Worm (Caenorhabditis elegans): ENCODE results near the gene slc-30A9.

Gene slc-30A9

DNA sequence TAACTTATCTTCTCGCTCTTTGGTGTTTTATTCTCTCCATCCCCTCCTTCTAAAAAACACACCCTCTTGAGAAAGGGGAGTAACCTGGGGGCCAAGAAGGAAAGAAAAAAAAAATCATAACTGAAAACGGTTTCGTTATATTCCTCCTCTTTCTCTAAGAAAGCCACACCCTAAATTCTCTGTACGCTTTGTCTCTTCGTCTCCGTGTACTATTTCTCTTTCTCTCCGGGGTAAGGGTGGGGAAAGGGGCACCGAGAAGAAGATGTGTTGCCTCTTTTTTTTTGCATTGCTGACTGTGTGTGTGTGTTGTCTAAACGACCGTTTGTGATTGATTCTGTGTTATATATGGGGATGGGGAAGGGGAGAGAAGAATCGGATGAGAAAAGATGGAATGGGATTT is 42.4 kb downstream of the slc-30A9 start:
- peak; percentile 32 for TF ChIP-seq sma-3 (GFP tag; optimal IDR thresholded peaks at IDR 0.05)
- no peak for TF ChIP-seq nhr-77 (tag; optimal IDR thresholded peaks at IDR 0.05)
- TF ChIP-seq fos-1 (tag; optimal IDR thresholded peaks at IDR 0.05) = peak; percentile 20
- peak; percentile 14 for TF ChIP-seq nhr-21 (tag; optimal IDR thresholded peaks at IDR 0.05)
- TF ChIP-seq Y55F3AM.14 (GFP tag; optimal IDR thresholded peaks at IDR 0.05) = no peak
- no peak for TF ChIP-seq aly-2 (tag; optimal IDR thresholded peaks at IDR 0.05)

DNA sequence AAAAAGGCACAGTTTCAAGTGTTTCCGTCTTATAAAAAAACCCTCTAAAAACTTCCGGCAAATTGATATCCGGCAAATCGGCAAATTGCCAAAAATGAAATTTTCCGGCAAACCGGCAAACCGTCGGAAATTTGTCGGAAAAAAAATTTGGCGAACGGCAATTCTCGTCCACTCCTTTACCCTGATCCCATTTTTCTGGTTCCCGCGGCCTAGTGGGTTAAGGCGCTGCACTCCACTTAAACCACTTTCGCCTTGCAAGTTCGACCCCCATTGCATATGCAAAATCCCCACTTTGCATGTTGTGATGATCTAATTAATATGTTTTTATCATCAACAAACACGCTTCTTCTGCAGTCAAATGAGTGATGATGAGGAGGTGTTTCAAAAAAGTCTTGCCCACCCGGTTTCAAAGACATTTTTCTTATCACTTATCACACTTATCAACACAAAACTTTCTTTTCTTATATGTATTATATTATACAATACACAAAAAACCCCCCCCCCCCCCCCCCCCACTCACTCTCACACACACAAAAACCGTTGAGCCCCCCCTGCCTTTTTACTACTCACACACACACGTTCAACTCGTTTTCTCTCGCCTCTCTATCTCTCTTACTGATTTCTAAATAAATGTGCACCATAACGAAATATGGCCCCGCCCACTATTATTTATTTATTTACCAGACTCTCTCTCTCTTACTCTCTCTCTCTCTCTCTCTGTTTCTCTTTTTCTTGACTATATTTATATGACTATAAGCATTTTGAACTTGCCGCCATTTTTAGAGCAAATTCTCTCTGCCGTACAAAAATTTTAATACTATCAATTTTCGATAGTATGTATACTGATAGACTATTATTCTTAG is 45.7 kb downstream of the slc-30A9 start:
- peak; percentile 32 for TF ChIP-seq F13H6.1 (tag; optimal IDR thresholded peaks at IDR 0.05)
- no peak for TF ChIP-seq nhr-77 (tag; optimal IDR thresholded peaks at IDR 0.05)

DNA sequence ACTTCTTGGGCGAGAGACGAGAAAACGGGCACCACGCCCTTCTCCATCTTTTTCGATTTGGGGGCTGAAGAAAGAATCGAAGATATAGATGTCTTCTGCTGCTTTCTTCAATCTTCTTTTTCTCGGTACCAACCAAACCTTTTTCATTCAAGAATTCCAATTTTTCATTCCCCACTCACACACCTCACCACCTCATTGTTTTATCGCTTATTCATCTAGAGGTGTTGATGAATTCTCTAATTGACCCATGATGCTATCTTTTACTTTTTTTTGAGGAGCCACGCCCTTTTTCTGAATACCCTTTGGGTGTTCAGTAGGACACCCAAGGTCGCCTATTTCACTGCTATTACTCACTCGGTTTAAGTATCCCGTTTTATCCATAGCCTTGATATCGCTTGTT is 47.1 kb downstream of the slc-30A9 start:
- TF ChIP-seq fos-1 (tag; optimal IDR thresholded peaks at IDR 0.05) = peak; percentile 29
- no peak for TF ChIP-seq elt-1 (tag; optimal IDR thresholded peaks at IDR 0.05)
- peak; percentile 20 for TF ChIP-seq sma-3 (GFP tag; optimal IDR thresholded peaks at IDR 0.05)
- TF ChIP-seq elt-3 (tag; optimal IDR thresholded peaks at IDR 0.05) = no peak

DNA sequence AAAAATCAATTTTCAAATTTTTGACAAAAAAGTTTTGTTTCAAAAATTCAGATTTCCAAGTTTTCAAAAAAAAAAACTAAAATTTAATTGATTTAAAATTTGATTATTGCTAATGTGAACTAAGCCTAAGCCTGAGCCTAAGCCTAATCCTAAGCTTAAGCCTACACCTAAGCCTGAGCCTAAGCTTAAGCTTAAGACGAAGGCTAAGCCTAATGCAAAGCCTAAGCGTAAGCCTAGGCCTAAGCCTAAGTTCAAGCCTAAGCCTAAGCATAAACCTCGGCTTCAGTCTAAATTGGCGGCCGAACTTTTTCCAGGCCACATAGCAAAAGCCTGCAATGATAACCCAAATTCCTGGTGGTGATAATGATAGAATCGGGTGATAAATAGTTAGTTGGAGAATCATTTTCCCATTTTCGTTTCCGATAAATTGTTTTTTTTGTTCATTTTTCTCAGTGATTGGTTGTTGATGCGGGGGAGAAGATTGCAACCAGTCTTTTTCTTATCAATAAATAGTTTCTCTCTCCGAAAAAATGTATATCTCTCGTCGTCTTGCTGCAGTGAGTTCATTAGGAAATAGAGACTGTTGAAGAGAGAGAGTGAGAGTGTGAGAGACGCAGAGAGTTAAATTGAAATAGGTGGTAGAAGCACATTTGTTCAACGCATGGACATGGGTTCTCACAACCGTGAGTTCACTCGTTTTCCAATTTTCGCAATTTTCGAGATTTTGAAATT is 51.3 kb downstream of the slc-30A9 start:
- TF ChIP-seq fos-1 (tag; optimal IDR thresholded peaks at IDR 0.05) (peak; percentile 84), crh-2 (tag; optimal IDR thresholded peaks at IDR 0.05) (peak; percentile 21), nhr-237 (tag; optimal IDR thresholded peaks at IDR 0.05) (no peak), sma-9 (GFP tag; optimal IDR thresholded peaks at IDR 0.05) (peak; percentile 37), sma-9 (tag; optimal IDR thresholded peaks at IDR 0.05) (no peak)

DNA sequence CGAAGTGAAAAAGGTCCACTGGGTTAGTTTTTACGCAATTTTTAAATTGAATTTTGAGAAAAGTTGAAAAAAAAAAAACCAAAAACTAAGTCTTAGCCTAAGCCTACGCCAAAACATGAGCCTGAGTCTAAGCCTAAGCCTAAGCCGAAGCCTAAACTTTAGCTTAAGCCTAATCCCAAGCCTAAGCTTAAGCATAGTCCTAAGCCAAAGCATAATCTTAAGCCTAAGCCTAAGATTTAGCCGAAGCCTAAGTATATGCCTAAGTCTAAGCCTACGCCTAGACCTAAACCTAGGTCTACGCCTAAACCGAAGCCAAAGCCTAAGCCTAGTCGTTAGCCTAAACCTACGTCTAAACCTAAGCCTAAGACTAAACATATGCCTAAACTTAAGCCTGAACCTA is 57.0 kb downstream of the slc-30A9 start:
- TF ChIP-seq nhr-129 (tag; optimal IDR thresholded peaks at IDR 0.05) (no peak), ceh-82 (tag; optimal IDR thresholded peaks at IDR 0.05) (no peak), egl-27 (tag; optimal IDR thresholded peaks at IDR 0.05) (no peak), R02D3.7 (tag; optimal IDR thresholded peaks at IDR 0.05) (no peak), F13H6.1 (tag; optimal IDR thresholded peaks at IDR 0.05) (no peak), unc-55 (GFP tag; optimal IDR thresholded peaks at IDR 0.05) (no peak), ZK546.5 (tag; optimal IDR thresholded peaks at IDR 0.05) (no peak), nhr-11 (tag; optimal IDR thresholded peaks at IDR 0.05) (no peak), sem-4 (tag; optimal IDR thresholded peaks at IDR 0.05) (no peak), lin-13 (GFP tag; optimal IDR thresholded peaks at IDR 0.05) (no peak), blmp-1 (tag; optimal IDR thresholded peaks at IDR 0.05; ENCODE audit: insufficient read depth) (no peak), sma-3 (GFP tag; optimal IDR thresholded peaks at IDR 0.05) (no peak), elt-1 (tag; optimal IDR thresholded peaks at IDR 0.05) (no peak), fos-1 (tag; optimal IDR thresholded peaks at IDR 0.05) (no peak), zag-1 (tag; optimal IDR thresholded peaks at IDR 0.05) (no peak), ztf-1 (GFP tag; conservative IDR thresholded peaks at IDR 0.05) (no peak), ztf-4 (tag; optimal IDR thresholded peaks at IDR 0.05) (no peak), nhr-12 (tag; optimal IDR thresholded peaks at IDR 0.05) (no peak), elt-3 (tag; optimal IDR thresholded peaks at IDR 0.05) (no peak), ceh-16 (tag; optimal IDR thresholded peaks at IDR 0.05) (no peak)

Measured in whole organism, L2 larva.